Fruit fly (Drosophila melanogaster) whole organism, embryonic: ENCODE results near the gene CG42674.
A peak's percentile ranks its signal among the peaks of the same experiment; 100 is the strongest.

ENCODE experiments used
- Ada2b ChIP-seq: fragments of 200-800 bp; sonication (Bioruptor generic); IDR thresholded peaks from 2 replicates; pipeline ENCODE4 v1.3.6; 2022; ENCODE audit warnings: missing biosample characterization, missing genetic modification characterization
- Antp ChIP-seq: fragments of 200-800 bp; sonication (Bioruptor generic); optimal IDR thresholded peaks from 3 replicates; lab custom pipeline; 2016; ENCODE audit warnings: missing biosample characterization, missing genetic modification characterization
- BEAF-32 ChIP-seq: fragments of 200-800 bp; sonication (Bioruptor generic); optimal IDR thresholded peaks from 3 replicates; lab custom pipeline; 2017; ENCODE audit warnings: missing biosample characterization, missing genetic modification characterization, mild to moderate bottlenecking, moderate library complexity, missing genetic modification reagents
- CG10209 ChIP-seq: fragments of 200-800 bp; sonication (Bioruptor generic); optimal IDR thresholded peaks from 3 replicates; lab custom pipeline; 2017; ENCODE audit warnings: missing biosample characterization, mild to moderate bottlenecking, missing genetic modification characterization, missing genetic modification reagents
- CG10274 ChIP-seq: fragments of 200-800 bp; sonication (Bioruptor generic); optimal IDR thresholded peaks from 3 replicates; lab custom pipeline; 2017; ENCODE audit warnings: missing biosample characterization, mild to moderate bottlenecking, missing genetic modification characterization
- CG11093 ChIP-seq: fragments of 200-800 bp; sonication (Bioruptor generic); IDR thresholded peaks from 3 replicates; pipeline ENCODE4 v1.3.6; 2022; ENCODE audit warnings: missing biosample characterization, missing genetic modification characterization
- CG11456 ChIP-seq: fragments of 200-800 bp; sonication (Bioruptor generic); IDR thresholded peaks from 3 replicates; pipeline ENCODE4 v1.3.6; 2022; ENCODE audit warnings: missing biosample characterization, missing genetic modification characterization
- CG11504 ChIP-seq: fragments of 200-800 bp; sonication (Bioruptor generic); optimal IDR thresholded peaks from 3 replicates; lab custom pipeline; 2019; ENCODE audit warnings: missing biosample characterization, mild to moderate bottlenecking, missing genetic modification characterization, moderate library complexity
- CG1233 ChIP-seq: fragments of 200-800 bp; sonication (Bioruptor generic); optimal IDR thresholded peaks from 4 replicates; lab custom pipeline; 2018; ENCODE audit warnings: missing biosample characterization, mild to moderate bottlenecking, missing genetic modification characterization
- CG13123 ChIP-seq: fragments of 200-800 bp; sonication (Bioruptor generic); optimal IDR thresholded peaks from 2 replicates; lab custom pipeline; 2016; ENCODE audit warnings: missing biosample characterization, missing genetic modification characterization
- CG13624 ChIP-seq: fragments of 200-800 bp; sonication (Bioruptor generic); optimal IDR thresholded peaks from 2 replicates; lab custom pipeline; 2016; ENCODE audit warnings: missing biosample characterization, missing genetic modification characterization
- CG16863 ChIP-seq: fragments of 200-800 bp; sonication (Bioruptor generic); optimal IDR thresholded peaks from 3 replicates; lab custom pipeline; 2016; ENCODE audit warnings: missing biosample characterization, missing genetic modification characterization
- CG17612 ChIP-seq: fragments of 200-800 bp; sonication (Bioruptor generic); IDR thresholded peaks from 2 replicates; pipeline ENCODE4 v1.3.6; 2022; ENCODE audit warnings: missing biosample characterization, missing genetic modification characterization
- CG17912 ChIP-seq: fragments of 200-800 bp; sonication (Bioruptor generic); optimal IDR thresholded peaks from 2 replicates; lab custom pipeline; 2018; ENCODE audit warnings: missing biosample characterization, mild to moderate bottlenecking, missing genetic modification characterization
- CG1792 ChIP-seq: fragments of 200-800 bp; sonication (Bioruptor generic); optimal IDR thresholded peaks from 2 replicates; lab custom pipeline; 2016; ENCODE audit warnings: missing biosample characterization, missing genetic modification characterization
- CG1832 ChIP-seq: fragments of 200-800 bp; sonication (Bioruptor generic); optimal IDR thresholded peaks from 2 replicates; lab custom pipeline; 2017; ENCODE audit warnings: missing biosample characterization, mild to moderate bottlenecking, missing genetic modification characterization, inconsistent platforms
- CG32767 ChIP-seq: fragments of 200-800 bp; sonication (Bioruptor generic); IDR thresholded peaks from 2 replicates; pipeline ENCODE4 v1.3.6; 2022; ENCODE audit warnings: missing biosample characterization, missing genetic modification characterization
- CG33213 ChIP-seq: fragments of 200-800 bp; sonication (Bioruptor generic); optimal IDR thresholded peaks from 3 replicates; lab custom pipeline; 2016; ENCODE audit warnings: missing biosample characterization, missing genetic modification characterization
- CG34376 ChIP-seq: fragments of 200-800 bp; sonication (Bioruptor generic); optimal IDR thresholded peaks from 2 replicates; lab custom pipeline; 2018; ENCODE audit warnings: missing biosample characterization, mild to moderate bottlenecking, missing genetic modification characterization
- CG6272 ChIP-seq: fragments of 200-800 bp; sonication (Bioruptor generic); IDR thresholded peaks from 2 replicates; pipeline ENCODE4 v1.3.6; 2022; ENCODE audit warnings: missing biosample characterization, missing genetic modification characterization
- D19B ChIP-seq: fragments of 200-800 bp; sonication (Bioruptor generic); optimal IDR thresholded peaks from 2 replicates; lab custom pipeline; 2017; ENCODE audit warnings: missing biosample characterization, mild to moderate bottlenecking, missing genetic modification characterization
- Dip2 ChIP-seq: fragments of 200-800 bp; sonication (Bioruptor generic); IDR thresholded peaks from 2 replicates; pipeline ENCODE4 v1.3.6; 2022; ENCODE audit warnings: missing biosample characterization, missing genetic modification characterization
- HLHmδ ChIP-seq: fragments of 200-800 bp; sonication (Bioruptor generic); optimal IDR thresholded peaks from 2 replicates; lab custom pipeline; 2018; ENCODE audit warnings: missing biosample characterization, mild to moderate bottlenecking, missing genetic modification characterization, moderate library complexity
- MBD-R2 ChIP-seq: fragments of 200-800 bp; sonication (Bioruptor generic); IDR thresholded peaks from 2 replicates; pipeline ENCODE4 v1.3.6; 2022; ENCODE audit warnings: missing biosample characterization, missing genetic modification characterization
- Mes4 ChIP-seq: fragments of 200-800 bp; sonication (Bioruptor generic); optimal IDR thresholded peaks from 2 replicates; lab custom pipeline; 2016; ENCODE audit warnings: missing biosample characterization, missing genetic modification characterization
- Optix ChIP-seq: fragments of 200-800 bp; sonication (Bioruptor generic); IDR thresholded peaks from 3 replicates; pipeline ENCODE4 v1.3.6; 2022; ENCODE audit warnings: missing biosample characterization, missing genetic modification characterization
- PHDP ChIP-seq: fragments of 200-800 bp; sonication (Bioruptor generic); optimal IDR thresholded peaks from 3 replicates; lab custom pipeline; 2018; ENCODE audit warnings: missing biosample characterization, mild to moderate bottlenecking, missing genetic modification characterization, moderate library complexity
- Sin3A ChIP-seq: fragments of >200 bp; optimal IDR thresholded peaks from 2 replicates; lab custom pipeline; 2018
- Sox100B ChIP-seq: fragments of 200-800 bp; sonication (Bioruptor generic); optimal IDR thresholded peaks from 3 replicates; lab custom pipeline; 2018; ENCODE audit warnings: missing biosample characterization, mild to moderate bottlenecking, missing genetic modification characterization
- Xrp1 ChIP-seq: fragments of 200-800 bp; sonication (Bioruptor generic); IDR thresholded peaks from 2 replicates; pipeline ENCODE4 v1.3.6; 2022; ENCODE audit warnings: missing biosample characterization, missing genetic modification characterization
- aop ChIP-seq: fragments of 200-800 bp; sonication (Bioruptor generic); IDR thresholded peaks from 2 replicates; pipeline ENCODE4 v1.3.6; 2022; ENCODE audit warnings: missing biosample characterization, missing genetic modification characterization
- cas ChIP-seq: fragments of 200-800 bp; sonication (Bioruptor generic); IDR thresholded peaks from 2 replicates; pipeline ENCODE4 v1.3.6; 2022; ENCODE audit warnings: missing biosample characterization, missing genetic modification characterization
- cg ChIP-seq: fragments of 200-800 bp; sonication (Bioruptor generic); optimal IDR thresholded peaks from 3 replicates; lab custom pipeline; 2019; ENCODE audit warnings: missing biosample characterization, mild to moderate bottlenecking, missing genetic modification characterization, moderate library complexity
- croc ChIP-seq: fragments of 200-800 bp; sonication (Bioruptor generic); conservative IDR thresholded peaks from 3 replicates; pipeline ENCODE4 v1.3.6; 2022; ENCODE audit warnings: missing biosample characterization, missing genetic modification characterization
- crol ChIP-seq: fragments of 200-800 bp; sonication (Bioruptor generic); IDR thresholded peaks from 2 replicates; pipeline ENCODE4 v1.3.6; 2022; ENCODE audit warnings: missing biosample characterization, missing genetic modification characterization
- dpn ChIP-seq, 2 experiments: fragments of 200-800 bp; sonication (Bioruptor generic); optimal IDR thresholded peaks; 3 replicates each; lab custom pipeline; 2016; ENCODE audit warnings: missing biosample characterization in 2 of 2, missing genetic modification characterization in 2 of 2
- fd96Cb ChIP-seq: fragments of 200-800 bp; sonication (Bioruptor generic); optimal IDR thresholded peaks from 2 replicates; lab custom pipeline; 2018; ENCODE audit warnings: missing biosample characterization, mild to moderate bottlenecking, missing genetic modification characterization, moderate library complexity
- gcm ChIP-seq: fragments of 200-800 bp; sonication (Bioruptor generic); optimal IDR thresholded peaks from 2 replicates; lab custom pipeline; 2019; ENCODE audit warnings: missing biosample characterization, mild to moderate bottlenecking, missing genetic modification characterization, moderate library complexity
- gsb ChIP-seq: fragments of 200-800 bp; sonication (Bioruptor generic); IDR thresholded peaks from 2 replicates; pipeline ENCODE4 v1.3.6; 2022; ENCODE audit warnings: missing biosample characterization, missing genetic modification characterization
- hb ChIP-seq: fragments of 200-800 bp; sonication (Bioruptor generic); IDR thresholded peaks from 3 replicates; pipeline ENCODE4 v1.3.6; 2022; ENCODE audit warnings: missing biosample characterization, missing genetic modification characterization; ENCODE audit not compliant: partially characterized antibody
- jumu ChIP-seq: fragments of 200-800 bp; sonication (Bioruptor generic); optimal IDR thresholded peaks from 3 replicates; lab custom pipeline; 2016; ENCODE audit warnings: missing biosample characterization, missing genetic modification characterization
- klu ChIP-seq: fragments of 200-800 bp; sonication (Bioruptor generic); IDR thresholded peaks from 2 replicates; pipeline ENCODE4 v1.3.6; 2022; ENCODE audit warnings: missing biosample characterization, missing genetic modification characterization
- lmd ChIP-seq: fragments of 200-800 bp; sonication (Bioruptor generic); IDR thresholded peaks from 2 replicates; pipeline ENCODE4 v1.3.6; 2022; ENCODE audit warnings: missing biosample characterization, missing genetic modification characterization
- maf-S ChIP-seq: fragments of 200-800 bp; sonication (Bioruptor generic); optimal IDR thresholded peaks from 2 replicates; lab custom pipeline; 2016; ENCODE audit warnings: missing biosample characterization, missing genetic modification characterization
- mirr ChIP-seq: fragments of 200-800 bp; sonication (Bioruptor generic); optimal IDR thresholded peaks from 3 replicates; lab custom pipeline; 2018; ENCODE audit warnings: missing biosample characterization, mild to moderate bottlenecking, missing genetic modification characterization
- nau ChIP-seq: fragments of 200-800 bp; sonication (Bioruptor generic); optimal IDR thresholded peaks from 3 replicates; lab custom pipeline; 2017; ENCODE audit warnings: missing biosample characterization, mild to moderate bottlenecking, missing genetic modification characterization, missing genetic modification reagents
- peb ChIP-seq: fragments of 200-800 bp; sonication (Bioruptor generic); IDR thresholded peaks from 2 replicates; pipeline ENCODE4 v1.3.6; 2022; ENCODE audit warnings: missing biosample characterization, missing genetic modification characterization
- pho ChIP-seq: fragments of 200-800 bp; sonication (Bioruptor generic); optimal IDR thresholded peaks from 2 replicates; lab custom pipeline; 2016; ENCODE audit warnings: missing biosample characterization, missing genetic modification characterization
- salm ChIP-seq: fragments of 200-800 bp; sonication (Bioruptor generic); optimal IDR thresholded peaks from 2 replicates; lab custom pipeline; 2018; ENCODE audit warnings: missing biosample characterization, mild to moderate bottlenecking, missing genetic modification characterization
- sob ChIP-seq: fragments of 200-800 bp; sonication (Bioruptor generic); IDR thresholded peaks from 2 replicates; pipeline ENCODE4 v1.3.6; 2022; ENCODE audit warnings: missing biosample characterization, missing genetic modification characterization
- sug ChIP-seq: fragments of 200-800 bp; optimal IDR thresholded peaks from 2 replicates; lab custom pipeline; 2019; ENCODE audit warnings: missing biosample characterization, mild to moderate bottlenecking, missing genetic modification characterization, moderate library complexity

The CG42674 gene

dm6 chr3L:20247513-20248173 is 49.5 kb upstream of the CG42674 start, which contains the start of gene rdgC (continued):
- TF ChIP-seq pho (GFP tag; lab: Kevin White, UChicago) (peak; percentile 94), mirr (peak; percentile 93), gsb (GFP tag; lab: Robert Waterston, UW) (peak; percentile 93), CG17912 (GFP tag; lab: Kevin White, UChicago) (peak; percentile 83), croc (GFP tag; lab: Robert Waterston, UW) (peak; percentile 87), aop (GFP tag; lab: Robert Waterston, UW) (peak; percentile 78), CG6272 (GFP tag; lab: Robert Waterston, UW) (peak; percentile 92), CG11456 (GFP tag; lab: Robert Waterston, UW) (peak; percentile 94), CG16863 (peak; percentile 92), CG13123 (GFP tag; lab: Kevin White, UChicago) (peak; percentile 90), CG13624 (peak; percentile 97), D19B (GFP tag; lab: Kevin White, UChicago) (peak; percentile 88), Xrp1 (GFP tag; lab: Robert Waterston, UW) (peak; percentile 97), fd96Cb (tag; lab: Kevin White, UChicago) (peak; percentile 97), Sox100B (GFP tag; lab: Kevin White, UChicago) (peak; percentile 94), CG11093 (GFP tag; lab: Robert Waterston, UW) (peak; percentile 91), Ada2b (peak; percentile 98), BEAF-32 (GFP tag; lab: Kevin White, UChicago) (no peak), CG1832 (GFP tag; lab: Kevin White, UChicago) (peak; percentile 45), jumu (GFP tag; lab: Kevin White, UChicago) (peak; percentile 95), cas (peak; percentile 87), CG17612 (GFP tag; lab: Robert Waterston, UW) (peak; percentile 89), Mes4 (GFP tag; lab: Kevin White, UChicago) (peak; percentile 93), CG1792 (GFP tag; lab: Kevin White, UChicago) (peak; percentile 95), Optix (GFP tag; lab: Robert Waterston, UW) (peak; percentile 88), CG10209 (GFP tag; lab: Kevin White, UChicago) (peak; percentile 93), nau (peak; percentile 95), MBD-R2 (GFP tag; lab: Robert Waterston, UW) (peak; percentile 89), CG32767 (peak; percentile 95), crol (GFP tag; lab: Robert Waterston, UW) (peak; percentile 26; the same call in 1 of the 2 replicates), CG1233 (GFP tag; lab: Kevin White, UChicago) (peak; percentile 96), gcm (GFP tag; lab: Kevin White, UChicago) (peak; percentile 93), Dip2 (GFP tag; lab: Robert Waterston, UW) (0 out of 2 replicates have a peak, but pooled peaks have one; percentile 31), dpn (GFP tag; optimal IDR thresholded peaks at IDR 0.05; lab: Kevin White, UChicago) (peak; percentile 96), klu (peak; percentile 89), HLHmδ (GFP tag; lab: Kevin White, UChicago) (no peak), salm (peak; percentile 95), peb (GFP tag; lab: Robert Waterston, UW) (peak; percentile 92), hb (GFP tag; lab: Robert Waterston, UW) (no peak), lmd (peak; percentile 96), CG10274 (peak; percentile 83), CG11504 (peak; percentile 96), CG34376 (GFP tag; lab: Kevin White, UChicago) (peak; percentile 76), CG33213 (peak; percentile 94), sug (tag; lab: Kevin White, UChicago) (peak; percentile 76), sob (GFP tag; lab: Robert Waterston, UW) (peak; percentile 97), Antp (GFP tag; lab: Kevin White, UChicago) (peak; percentile 96), maf-S (GFP tag; lab: Kevin White, UChicago) (peak; percentile 94), cg (no peak), Sin3A (lab: Kevin White, UChicago) (no peak), PHDP (tag; lab: Kevin White, UChicago) (peak; percentile 96)
